Worm (Caenorhabditis elegans) whole organism, L1 larva: Measurements from ENCODE around the gene T28D6.3.

Experiments
- C04F5.9 ChIP-seq: sonication (generic microtip); optimal IDR thresholded peaks from 2 replicates; lab custom pipeline; 2016; ENCODE audit warnings: missing genetic modification characterization, missing compliant biosample characterization
- C16A3.4 ChIP-seq: fragments of 150-350 bp; optimal IDR thresholded peaks from 2 replicates; lab custom pipeline; 2014; ENCODE audit warnings: missing biosample characterization, missing genetic modification characterization
- C34B4.2 ChIP-seq: sonication (generic microtip); optimal IDR thresholded peaks from 2 replicates; lab custom pipeline; 2017; ENCODE audit warnings: mild to moderate bottlenecking, missing genetic modification characterization, missing compliant biosample characterization
- blmp-1 ChIP-seq: fragments of 150-350 bp; optimal IDR thresholded peaks from 2 replicates; lab custom pipeline; 2014; ENCODE audit warnings: missing biosample characterization, missing genetic modification characterization
- ceh-63 ChIP-seq: fragments of 200-800 bp; sonication (Bioruptor generic); optimal IDR thresholded peaks from 2 replicates; lab custom pipeline; 2018; ENCODE audit warnings: mild to moderate bottlenecking, missing genetic modification characterization, missing compliant biosample characterization
- ceh-82 ChIP-seq, 3 experiments: fragments of 150-350 bp in 1 of 3; sonication (generic microtip) in 2 of 3; optimal IDR thresholded peaks; 2 replicates each; lab custom pipeline; 2014 to 2017; ENCODE audit warnings: missing biosample characterization in 3 of 3, missing genetic modification characterization in 3 of 3
- ceh-88 ChIP-seq: fragments of 200-800 bp; sonication (Bioruptor generic); IDR thresholded peaks from 2 replicates; pipeline ENCODE4 v1.3.6; 2022; ENCODE audit warnings: missing genetic modification characterization, missing compliant biosample characterization
- dpl-1 ChIP-seq, 3 experiments: fragments of 150-350 bp in 2 of 3; sonication (generic microtip) in 1 of 3; optimal IDR thresholded peaks; 2 replicates each; lab custom pipeline; 2014 to 2017; ENCODE audit warnings: missing biosample characterization in 3 of 3, missing genetic modification characterization in 3 of 3, missing genetic modification reagents in 3 of 3
- dsc-1 ChIP-seq: sonication (generic microtip); optimal IDR thresholded peaks from 2 replicates; lab custom pipeline; 2016; ENCODE audit warnings: mild to moderate bottlenecking, missing genetic modification characterization, missing compliant biosample characterization
- efl-1 ChIP-seq, 4 experiments: fragments of 150-350 bp; optimal IDR thresholded peaks in 3 of 4; peaks in 1 of 4; 1 replicate in 1 of 4; 2 replicates in 3 of 4; lab custom pipeline; 2014; ENCODE audit warnings: missing biosample characterization in 2 of 4, missing genetic modification characterization in 2 of 4, missing genetic modification reagents in 2 of 4
- efl-3 ChIP-seq: fragments of 200-800 bp; sonication (Bioruptor generic); optimal IDR thresholded peaks from 2 replicates; lab custom pipeline; 2018; ENCODE audit warnings: mild to moderate bottlenecking, missing genetic modification characterization, missing compliant biosample characterization
- elt-2 ChIP-seq: sonication (generic microtip); optimal IDR thresholded peaks from 2 replicates; lab custom pipeline; 2016; ENCODE audit warnings: missing genetic modification characterization, mild to moderate bottlenecking, inconsistent platforms, missing compliant biosample characterization, missing genetic modification reagents
- elt-3 ChIP-seq, 6 experiments: fragments of 150-350 bp in 1 of 6; sonication (generic microtip); optimal IDR thresholded peaks; 2 replicates each; lab custom pipeline; 2017 to 2018; ENCODE audit warnings: missing biosample characterization in 6 of 6, missing genetic modification characterization in 6 of 6, inconsistent platforms in 1 of 6
- fkh-10 ChIP-seq: sonication (generic microtip); optimal IDR thresholded peaks from 2 replicates; lab custom pipeline; 2017; ENCODE audit warnings: missing biosample characterization, missing genetic modification reagents, missing genetic modification characterization
- fkh-8 ChIP-seq: sonication (generic microtip); optimal IDR thresholded peaks from 2 replicates; lab custom pipeline; 2016; ENCODE audit warnings: mild to moderate bottlenecking, missing genetic modification characterization, missing compliant biosample characterization
- fos-1 ChIP-seq: fragments of 150-350 bp; optimal IDR thresholded peaks from 2 replicates; lab custom pipeline; 2014; ENCODE audit warnings: missing biosample characterization, missing genetic modification characterization
- grh-1 ChIP-seq: fragments of 200-800 bp; sonication (Bioruptor generic); IDR thresholded peaks from 2 replicates; pipeline ENCODE4 v1.3.6; 2022; ENCODE audit warnings: missing genetic modification reagents, missing genetic modification characterization, missing compliant biosample characterization
- hlh-17 ChIP-seq: fragments of 200-800 bp; sonication (Bioruptor generic); optimal IDR thresholded peaks from 2 replicates; lab custom pipeline; 2018; ENCODE audit warnings: missing genetic modification characterization, mild to moderate bottlenecking, missing compliant biosample characterization, moderate library complexity, borderline replicate concordance
- hpl-2 ChIP-seq: fragments of 150-350 bp; optimal IDR thresholded peaks from 2 replicates; lab custom pipeline; 2014; ENCODE audit warnings: missing biosample characterization, missing genetic modification reagents, missing genetic modification characterization
- irx-1 ChIP-seq: sonication (generic microtip); optimal IDR thresholded peaks from 2 replicates; lab custom pipeline; 2016; ENCODE audit warnings: missing genetic modification characterization, missing compliant biosample characterization
- lin-15B ChIP-seq: fragments of 150-350 bp; sonication (generic microtip); optimal IDR thresholded peaks from 3 replicates; lab custom pipeline; 2014; ENCODE audit warnings: missing biosample characterization, missing genetic modification characterization
- lir-3 ChIP-seq: sonication (generic microtip); optimal IDR thresholded peaks from 2 replicates; lab custom pipeline; 2016; ENCODE audit warnings: mild to moderate bottlenecking, missing genetic modification characterization, moderate library complexity, missing compliant biosample characterization; ENCODE audit not compliant: poor library complexity
- lsy-2 ChIP-seq, 2 experiments: fragments of 150-350 bp; optimal IDR thresholded peaks; 2 replicates each; lab custom pipeline; 2014; ENCODE audit warnings: missing biosample characterization in 2 of 2, missing genetic modification characterization in 2 of 2
- mab-9 ChIP-seq: fragments of 200-800 bp; sonication (Bioruptor generic); IDR thresholded peaks from 2 replicates; pipeline ENCODE4 v1.3.6; 2022; ENCODE audit warnings: missing genetic modification reagents, missing genetic modification characterization, missing compliant biosample characterization
- mef-2 ChIP-seq: fragments of 150-350 bp; optimal IDR thresholded peaks from 2 replicates; lab custom pipeline; 2014; ENCODE audit warnings: missing biosample characterization, missing genetic modification characterization
- mep-1 ChIP-seq: fragments of 150-350 bp; optimal IDR thresholded peaks from 2 replicates; lab custom pipeline; 2014; ENCODE audit warnings: missing biosample characterization, missing genetic modification characterization
- nhr-237 ChIP-seq: fragments of 150-350 bp; optimal IDR thresholded peaks from 2 replicates; lab custom pipeline; 2014; ENCODE audit warnings: missing biosample characterization, missing genetic modification characterization
- nhr-28 ChIP-seq: fragments of 150-350 bp; optimal IDR thresholded peaks from 2 replicates; lab custom pipeline; 2014; ENCODE audit warnings: missing biosample characterization, missing genetic modification characterization
- nhr-47 ChIP-seq: sonication (generic microtip); optimal IDR thresholded peaks from 2 replicates; lab custom pipeline; 2016; ENCODE audit warnings: mild to moderate bottlenecking, missing genetic modification characterization, moderate library complexity, missing compliant biosample characterization
- nhr-71 ChIP-seq: sonication (generic microtip); optimal IDR thresholded peaks from 2 replicates; lab custom pipeline; 2016; ENCODE audit warnings: mild to moderate bottlenecking, missing genetic modification characterization, moderate library complexity, missing compliant biosample characterization
- nhr-76 ChIP-seq: sonication (generic microtip); optimal IDR thresholded peaks from 2 replicates; lab custom pipeline; 2017; ENCODE audit warnings: missing biosample characterization, missing genetic modification characterization
- nhr-84 ChIP-seq: sonication (generic microtip); optimal IDR thresholded peaks from 2 replicates; lab custom pipeline; 2017; ENCODE audit warnings: missing biosample characterization, missing genetic modification characterization
- nhr-85 ChIP-seq: sonication (generic microtip); peaks from one replicate; lab custom pipeline; 2016; ENCODE audit warnings: missing genetic modification characterization, inconsistent platforms, missing compliant biosample characterization
- pag-3 ChIP-seq: sonication (generic microtip); optimal IDR thresholded peaks from 2 replicates; lab custom pipeline; 2017; ENCODE audit warnings: missing genetic modification characterization, mild to moderate bottlenecking, missing compliant biosample characterization, antibody characterized with exemption, borderline replicate concordance; ENCODE audit not compliant: insufficient read depth
- pax-3 ChIP-seq: fragments of 200-800 bp; sonication (Bioruptor generic); optimal IDR thresholded peaks from 2 replicates; lab custom pipeline; 2018; ENCODE audit warnings: mild to moderate bottlenecking, missing genetic modification characterization, moderate library complexity, missing compliant biosample characterization
- skn-1 ChIP-seq: fragments of 150-350 bp; optimal IDR thresholded peaks from 2 replicates; lab custom pipeline; 2014; ENCODE audit warnings: missing biosample characterization, missing genetic modification characterization
- snpc-4 ChIP-seq: fragments of 150-350 bp; optimal IDR thresholded peaks from 2 replicates; lab custom pipeline; 2014; ENCODE audit warnings: missing biosample characterization, missing genetic modification characterization
- sptf-1 ChIP-seq: fragments of 150-350 bp; optimal IDR thresholded peaks from 2 replicates; lab custom pipeline; 2014; ENCODE audit warnings: missing biosample characterization, missing genetic modification characterization
- swsn-7 ChIP-seq: sonication (generic microtip); optimal IDR thresholded peaks from 2 replicates; lab custom pipeline; 2016; ENCODE audit warnings: missing genetic modification characterization, missing compliant biosample characterization
- tbx-2 ChIP-seq: sonication (generic microtip); optimal IDR thresholded peaks from 2 replicates; lab custom pipeline; 2016; ENCODE audit warnings: missing genetic modification characterization, missing compliant biosample characterization
- tlp-1 ChIP-seq: fragments of 150-350 bp; optimal IDR thresholded peaks from 2 replicates; lab custom pipeline; 2014; ENCODE audit warnings: missing biosample characterization, missing genetic modification characterization
- unc-130 ChIP-seq: fragments of 150-350 bp; optimal IDR thresholded peaks from 2 replicates; lab custom pipeline; 2017; ENCODE audit warnings: missing biosample characterization, missing genetic modification characterization, inconsistent platforms
- unc-30 ChIP-seq: sonication (generic microtip); optimal IDR thresholded peaks from 2 replicates; lab custom pipeline; 2017; ENCODE audit warnings: missing biosample characterization, missing genetic modification characterization
- unc-86 ChIP-seq: sonication (generic microtip); optimal IDR thresholded peaks from 2 replicates; lab custom pipeline; 2016; ENCODE audit warnings: missing genetic modification characterization, missing compliant biosample characterization
- unc-98 ChIP-seq: fragments of 200-800 bp; sonication (Bioruptor generic); IDR thresholded peaks from 2 replicates; pipeline ENCODE4 v1.3.6; 2022; ENCODE audit warnings: missing genetic modification characterization, missing compliant biosample characterization
- vab-15 ChIP-seq: sonication (generic microtip); optimal IDR thresholded peaks from 2 replicates; lab custom pipeline; 2017; ENCODE audit warnings: missing genotype, mild to moderate bottlenecking, missing genetic modification characterization, missing compliant biosample characterization
- zag-1 ChIP-seq: fragments of 150-350 bp; optimal IDR thresholded peaks from 2 replicates; lab custom pipeline; 2014; ENCODE audit warnings: missing biosample characterization, missing genetic modification characterization
- zip-4 ChIP-seq: fragments of 200-800 bp; sonication (Bioruptor generic); optimal IDR thresholded peaks from 2 replicates; lab custom pipeline; 2018; ENCODE audit warnings: mild to moderate bottlenecking, missing genetic modification characterization, moderate library complexity, missing compliant biosample characterization
- ztf-11 ChIP-seq, 2 experiments: sonication (generic microtip); optimal IDR thresholded peaks; 2 replicates each; lab custom pipeline; 2016 to 2017; ENCODE audit warnings: missing genetic modification characterization in 2 of 2, missing biosample characterization in 1 of 2, missing compliant biosample characterization in 1 of 2

The T28D6.3 gene

DNA sequence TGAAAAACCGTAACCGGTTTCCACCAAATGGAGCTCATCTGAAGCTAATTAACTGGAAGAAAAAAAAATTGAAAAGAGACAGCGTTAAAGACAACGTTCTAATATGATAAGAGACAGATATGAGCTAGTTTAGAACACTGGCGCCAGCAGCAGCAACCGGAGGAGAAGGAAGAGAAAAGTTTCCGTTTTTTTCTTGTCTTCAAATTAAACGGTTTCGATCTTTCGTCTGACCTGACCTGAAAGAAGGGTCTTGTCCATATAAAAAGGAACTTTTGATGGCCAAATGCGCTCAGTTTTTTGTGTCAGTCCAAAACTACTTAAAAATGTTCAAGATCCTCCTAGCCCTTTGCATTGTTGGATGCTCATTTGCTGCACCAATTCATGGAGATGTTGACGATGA, at the start of gene T28D6.3:
T28D6.3 (plus strand) TSS at position 301 of the 400 bp plus-strand sequence.
- peak in 1 of 6 experiments; percentile 1 for TF ChIP-seq elt-3 (tag; optimal IDR thresholded peaks at IDR 0.05; lab: Kevin White, UChicago)
- TF ChIP-seq fkh-8 (tag; lab: Kevin White, UChicago): no peak
- TF ChIP-seq snpc-4 (tag; lab: Kevin White, UChicago): no peak

DNA sequence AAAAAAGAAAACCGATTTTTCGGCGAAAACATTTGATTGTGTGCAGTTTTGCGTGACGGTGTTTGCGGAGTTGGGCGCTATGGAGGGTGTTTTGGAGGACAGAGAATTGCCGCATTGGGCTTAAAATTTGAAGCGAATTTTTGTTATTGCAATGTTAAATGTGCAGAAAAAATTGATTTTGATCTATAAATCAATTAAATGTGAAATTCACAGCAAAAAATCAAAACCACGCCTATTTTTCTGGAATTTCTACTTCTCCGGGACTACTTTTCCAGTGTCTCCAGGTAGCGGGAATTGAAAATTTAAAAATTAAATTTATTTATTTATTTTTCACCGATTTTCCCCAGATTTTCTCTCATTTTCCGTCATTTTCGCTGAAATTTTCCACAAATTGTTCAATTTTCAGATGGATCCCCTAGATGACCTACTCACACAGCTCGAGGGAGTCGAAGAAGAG, 49.4 kb upstream of the T28D6.3 start, which contains the start of gene mcm-10:
mcm-10 (plus strand) TSS at position 407 of the 457 bp plus-strand sequence.
- TF ChIP-seq nhr-237 (tag; lab: Kevin White, UChicago) (peak; percentile 65), nhr-76 (no peak), sptf-1 (tag; lab: Kevin White, UChicago) (no peak), mef-2 (tag; lab: Kevin White, UChicago) (no peak), mep-1 (tag; lab: Kevin White, UChicago) (peak; percentile 72), mab-9 (GFP tag; lab: Robert Waterston, UW) (peak; percentile 50; the same call in 1 of the 2 replicates), unc-98 (peak; percentile 77), efl-1 (optimal IDR thresholded peaks at IDR 0.05; lab: Kevin White, UChicago) (peak; percentile 89 to 93), efl-1 (GFP tag; optimal IDR thresholded peaks at IDR 0.05 in 1 of 2; lab: Kevin White, UChicago) (peak; percentile 89 to 98), nhr-47 (tag; lab: Kevin White, UChicago) (peak; percentile 95), nhr-71 (tag; lab: Kevin White, UChicago) (peak; percentile 94), dsc-1 (tag; lab: Kevin White, UChicago) (peak; percentile 89), ztf-11 (tag; optimal IDR thresholded peaks at IDR 0.05; lab: Kevin White, UChicago) (peak in 1 of 2 experiments; percentile 90), C34B4.2 (no peak), tlp-1 (tag; lab: Kevin White, UChicago) (no peak), efl-3 (peak; percentile 33), ceh-82 (tag; optimal IDR thresholded peaks at IDR 0.05; lab: Kevin White, UChicago) (peak; percentile 34 to 43 (median 43)), vab-15 (tag; lab: Kevin White, UChicago) (peak; percentile 79), elt-2 (tag; lab: Kevin White, UChicago) (peak; percentile 65), ceh-88 (GFP tag; lab: Robert Waterston, UW) (peak; percentile 77), fos-1 (tag; lab: Kevin White, UChicago) (peak; percentile 52), ceh-63 (GFP tag; lab: Kevin White, UChicago) (peak; percentile 91), nhr-85 (tag; lab: Kevin White, UChicago) (peak; percentile 95), blmp-1 (tag; lab: Kevin White, UChicago) (peak; percentile 17), fkh-10 (peak; percentile 68), C16A3.4 (tag; lab: Kevin White, UChicago) (peak; percentile 65), zip-4 (GFP tag; lab: Kevin White, UChicago) (no peak), unc-86 (tag; lab: Kevin White, UChicago) (peak; percentile 82), unc-130 (tag; lab: Kevin White, UChicago) (peak; percentile 41), fkh-8 (tag; lab: Kevin White, UChicago) (peak; percentile 91), grh-1 (GFP tag; lab: Robert Waterston, UW) (peak; percentile 55), dpl-1 (GFP tag; optimal IDR thresholded peaks at IDR 0.05; lab: Kevin White, UChicago) (peak; percentile 87 to 90 (median 90)), nhr-28 (tag; lab: Kevin White, UChicago) (no peak), C04F5.9 (peak; percentile 87), zag-1 (no peak), swsn-7 (tag; lab: Kevin White, UChicago) (peak; percentile 84), hpl-2 (GFP tag; lab: Kevin White, UChicago) (peak; percentile 19), irx-1 (tag; lab: Kevin White, UChicago) (peak; percentile 84), skn-1 (tag; lab: Kevin White, UChicago) (no peak), nhr-84 (no peak), lir-3 (tag; lab: Kevin White, UChicago) (no peak), unc-30 (tag; lab: Kevin White, UChicago) (no peak), lsy-2 (tag; optimal IDR thresholded peaks at IDR 0.05; lab: Kevin White, UChicago) (peak; percentile 66 to 82), hlh-17 (GFP tag; lab: Kevin White, UChicago) (no peak), pax-3 (tag; lab: Kevin White, UChicago) (peak; percentile 97), pag-3 (no peak), tbx-2 (tag; lab: Kevin White, UChicago) (peak; percentile 91), lin-15B (tag; lab: Kevin White, UChicago) (peak; percentile 36), snpc-4 (tag; lab: Kevin White, UChicago) (peak; percentile 77), elt-3 (tag; optimal IDR thresholded peaks at IDR 0.05; lab: Kevin White, UChicago) (peak in 1 of 6 experiments; percentile 46)
